Worm (Caenorhabditis elegans) whole organism, mixed stage, embryonic: ENCODE data around the gene Y47G7B.2.

Experiments
- blmp-1 ChIP-seq: fragments of 150-350 bp; optimal IDR thresholded peaks from 2 replicates; lab custom pipeline; 2014; ENCODE audit warnings: missing biosample characterization, missing genetic modification characterization
- ces-1 ChIP-seq: fragments of 150-350 bp; optimal IDR thresholded peaks from 2 replicates; lab custom pipeline; 2014; ENCODE audit warnings: missing biosample characterization, missing genetic modification reagents, missing genetic modification characterization
- cnd-1 ChIP-seq: fragments of 200-800 bp; sonication (Bioruptor generic); optimal IDR thresholded peaks from 2 replicates; lab custom pipeline; 2018; ENCODE audit warnings: mild to moderate bottlenecking, missing genetic modification characterization, missing compliant biosample characterization
- lin-32 ChIP-seq: fragments of 200-800 bp; sonication (Bioruptor generic); optimal IDR thresholded peaks from 2 replicates; lab custom pipeline; 2018; ENCODE audit warnings: mild to moderate bottlenecking, missing genetic modification characterization, missing compliant biosample characterization
- lsy-2 ChIP-seq: fragments of 150-350 bp; optimal IDR thresholded peaks from 2 replicates; lab custom pipeline; 2014; ENCODE audit warnings: missing biosample characterization, missing genetic modification characterization
- mab-5 ChIP-seq: fragments of 150-350 bp; optimal IDR thresholded peaks from 2 replicates; lab custom pipeline; 2014; ENCODE audit warnings: missing biosample characterization, missing genetic modification characterization
- nhr-12 ChIP-seq: fragments of 150-350 bp; optimal IDR thresholded peaks from 2 replicates; lab custom pipeline; 2014; ENCODE audit warnings: missing biosample characterization, missing genetic modification characterization
- nhr-28 ChIP-seq: fragments of 150-350 bp; optimal IDR thresholded peaks from 2 replicates; lab custom pipeline; 2014; ENCODE audit warnings: missing biosample characterization, missing genetic modification characterization
- unc-39 ChIP-seq: fragments of 150-350 bp; optimal IDR thresholded peaks from 2 replicates; lab custom pipeline; 2014; ENCODE audit warnings: missing biosample characterization, missing genetic modification characterization
- ztf-11 ChIP-seq: fragments of 150-350 bp; optimal IDR thresholded peaks from 2 replicates; lab custom pipeline; 2014; ENCODE audit warnings: missing biosample characterization, missing genetic modification characterization

ce11 chrII:2749595-2750048 lies 41.8 kb upstream of the Y47G7B.2 start, which contains the start of gene F29A7.4:
- TF ChIP-seq nhr-12 (tag; lab: Kevin White, UChicago) = no peak
- TF ChIP-seq unc-39 = no peak
- no peak for TF ChIP-seq ztf-11 (tag; lab: Kevin White, UChicago)
- no peak for TF ChIP-seq nhr-28 (tag; lab: Kevin White, UChicago)
- no peak for TF ChIP-seq blmp-1 (tag; lab: Kevin White, UChicago)
- TF ChIP-seq cnd-1 (tag; lab: Kevin White, UChicago) = no peak
- TF ChIP-seq mab-5 (tag; lab: Kevin White, UChicago) = no peak
- no peak for TF ChIP-seq ces-1 (GFP tag; lab: Kevin White, UChicago)
- no peak for TF ChIP-seq lin-32 (GFP tag; lab: Kevin White, UChicago)
- TF ChIP-seq lsy-2 = no peak
